Fruit fly (Drosophila melanogaster): ENCODE results near the gene CG9459.

Gene CG9459

dm6 chr3R:9793018-9793417, 25.2 kb downstream of the CG9459 start, which contains the start of gene CG8516 (continued):
- TF ChIP-seq GATAe (GFP tag; conservative IDR thresholded peaks at IDR 0.05) (no peak), CG3726 (GFP tag; IDR thresholded peaks at IDR 0.05) (no peak), CG7786 (GFP tag; optimal IDR thresholded peaks at IDR 0.05) (no peak), gcm (GFP tag; optimal IDR thresholded peaks at IDR 0.05) (no peak), emc (GFP tag; optimal IDR thresholded peaks at IDR 0.05) (no peak), CG11085 (GFP tag; IDR thresholded peaks at IDR 0.05) (no peak), unc-4 (GFP tag; IDR thresholded peaks at IDR 0.05; ENCODE audit: partially characterized antibody) (peak; percentile 20; the same call in 1 of the 2 replicates), fu2 (GFP tag; optimal IDR thresholded peaks at IDR 0.05) (no peak), CG12236 (GFP tag; optimal IDR thresholded peaks at IDR 0.05) (no peak), Doc3 (GFP tag; IDR thresholded peaks at IDR 0.05; ENCODE audit: partially characterized antibody) (no peak), CG31224 (GFP tag; IDR thresholded peaks at IDR 0.05) (no peak), danr (GFP tag; IDR thresholded peaks at IDR 0.05) (no peak), CG18764 (GFP tag; optimal IDR thresholded peaks at IDR 0.05) (no peak), hth (optimal IDR thresholded peaks at IDR 0.05) (no peak), CG18262 (tag; optimal IDR thresholded peaks at IDR 0.05) (peak; percentile 5), tup (GFP tag; optimal IDR thresholded peaks at IDR 0.05) (no peak), CG17802 (tag; optimal IDR thresholded peaks at IDR 0.05) (no peak), nerfin-1 (tag; optimal IDR thresholded peaks at IDR 0.05) (no peak), ara (GFP tag; IDR thresholded peaks at IDR 0.05) (no peak), CG11247 (GFP tag; IDR thresholded peaks at IDR 0.05) (no peak), her (GFP tag; optimal IDR thresholded peaks at IDR 0.05) (no peak), CG7928 (GFP tag; optimal IDR thresholded peaks at IDR 0.05) (no peak), dmrt99B (tag; optimal IDR thresholded peaks at IDR 0.05) (no peak), MTF-1 (GFP tag; optimal IDR thresholded peaks at IDR 0.05; ENCODE audit: borderline replicate concordance) (peak; percentile 2), ham (GFP tag; IDR thresholded peaks at IDR 0.05) (no peak), CG31441 (GFP tag; IDR thresholded peaks at IDR 0.05) (no peak), CG11456 (GFP tag; IDR thresholded peaks at IDR 0.05) (no peak), CG10321 (GFP tag; IDR thresholded peaks at IDR 0.05) (no peak), CG4424 (GFP tag; optimal IDR thresholded peaks at IDR 0.05) (no peak), dmrt11E (tag; optimal IDR thresholded peaks at IDR 0.05) (no peak), h (optimal IDR thresholded peaks at IDR 0.05) (no peak), CG12104 (GFP tag; optimal IDR thresholded peaks at IDR 0.05) (no peak), Sry-δ (GFP tag; optimal IDR thresholded peaks at IDR 0.05) (peak; percentile 30), CG9876 (GFP tag; optimal IDR thresholded peaks at IDR 0.05) (no peak), MESR4 (GFP tag; optimal IDR thresholded peaks at IDR 0.05) (peak; percentile 74), esg (GFP tag; conservative IDR thresholded peaks at IDR 0.05) (no peak), zfh2 (GFP tag; optimal IDR thresholded peaks at IDR 0.05) (no peak), Aef1 (GFP tag; IDR thresholded peaks at IDR 0.05) (peak; percentile 67), hbn (GFP tag; IDR thresholded peaks at IDR 0.05; ENCODE audit: partially characterized antibody) (no peak), CG10274 (GFP tag; optimal IDR thresholded peaks at IDR 0.05) (no peak), eve (GFP tag; optimal IDR thresholded peaks at IDR 0.05) (no peak), Lpt (GFP tag; optimal IDR thresholded peaks at IDR 0.05) (no peak), CG2199 (GFP tag; IDR thresholded peaks at IDR 0.05) (no peak), Sry-β (GFP tag; optimal IDR thresholded peaks at IDR 0.05) (peak; percentile 80), CG6813 (GFP tag; optimal IDR thresholded peaks at IDR 0.05) (no peak), al (GFP tag; IDR thresholded peaks at IDR 0.05) (no peak), CHES-1-like (GFP tag; optimal IDR thresholded peaks at IDR 0.05) (no peak), Side (GFP tag; optimal IDR thresholded peaks at IDR 0.05) (no peak), Mrtf (GFP tag; IDR thresholded peaks at IDR 0.05) (no peak), Hsf (GFP tag; optimal IDR thresholded peaks at IDR 0.05) (no peak), zen (tag; optimal IDR thresholded peaks at IDR 0.05) (peak; percentile 14), CG34422 (GFP tag; IDR thresholded peaks at IDR 0.05) (peak; percentile 49; the same call in 1 of the 3 replicates), D19A (tag; optimal IDR thresholded peaks at IDR 0.05) (no peak)

Data from whole organism, embryonic.